Fruit fly (Drosophila melanogaster) whole organism, embryonic: Measurements from ENCODE around the gene Nup93-1.

ENCODE experiments used
- CG18619 ChIP-seq: fragments of 200-800 bp; sonication (Bioruptor generic); optimal IDR thresholded peaks from 3 replicates; lab custom pipeline; 2017; ENCODE audit warnings: missing biosample characterization, mild to moderate bottlenecking, missing genetic modification characterization
- Nf-YA ChIP-seq: fragments of 200-800 bp; sonication (Bioruptor generic); IDR thresholded peaks from 2 replicates; pipeline ENCODE4 v1.3.6; 2022; ENCODE audit warnings: missing biosample characterization, missing genetic modification characterization

DNA sequence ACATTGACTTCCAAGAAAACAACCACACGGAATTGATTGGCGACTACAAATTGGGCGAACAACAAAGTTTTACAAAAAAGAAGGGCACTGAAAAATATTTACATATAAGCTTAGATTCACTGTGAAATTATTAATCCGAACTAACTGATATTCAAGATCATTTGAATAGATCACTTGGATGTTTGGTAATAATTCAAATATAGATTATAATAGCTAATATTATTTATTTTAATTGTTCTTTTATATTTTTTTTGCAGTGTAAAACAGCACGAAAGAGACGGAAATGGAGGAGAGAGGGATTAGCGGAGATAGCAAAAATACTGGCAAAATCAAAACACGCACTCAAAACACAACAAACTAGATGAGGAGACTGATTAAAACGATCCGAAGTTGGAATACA, 15.6 kb downstream of the Nup93-1 start:
- TF ChIP-seq Nf-YA (GFP tag; lab: Robert Waterston, UW) (no peak), CG18619 (no peak)
